Fruit fly (Drosophila melanogaster) S2 (cell line): ENCODE data around the gene smp-30.

Source experiments
- CG8478 ChIP-seq: fragments of >200 bp; optimal IDR thresholded peaks from 2 replicates; lab custom pipeline; 2018
- CTCF ChIP-seq, 2 experiments: fragments of >200 bp; optimal IDR thresholded peaks; 2 replicates each; lab custom pipeline; 2018

dm6 chr3R:14713110-14713713 lies 37.8 kb downstream of the smp-30 start:
- TF ChIP-seq CTCF (optimal IDR thresholded peaks at IDR 0.05; lab: Kevin White, UChicago) = no peak
- no peak for TF ChIP-seq CG8478 (lab: Kevin White, UChicago)
